Fruit fly (Drosophila melanogaster): ENCODE data around the gene Rm62.

- TF ChIP-seq psq (optimal IDR thresholded peaks at IDR 0.05) (no peak), usp (GFP tag; optimal IDR thresholded peaks at IDR 0.05) (no peak), pan (optimal IDR thresholded peaks at IDR 0.05) (no peak), EcR (GFP tag; optimal IDR thresholded peaks at IDR 0.05) (no peak), Dll (optimal IDR thresholded peaks at IDR 0.05) (no peak), CG8478 (optimal IDR thresholded peaks at IDR 0.05) (no peak)
Observed at dm6 chr3R:5997822-5998221, 10.6 kb downstream of the Rm62 start.
